Worm (Caenorhabditis elegans): ENCODE data around the gene ZK697.8.

DNA sequence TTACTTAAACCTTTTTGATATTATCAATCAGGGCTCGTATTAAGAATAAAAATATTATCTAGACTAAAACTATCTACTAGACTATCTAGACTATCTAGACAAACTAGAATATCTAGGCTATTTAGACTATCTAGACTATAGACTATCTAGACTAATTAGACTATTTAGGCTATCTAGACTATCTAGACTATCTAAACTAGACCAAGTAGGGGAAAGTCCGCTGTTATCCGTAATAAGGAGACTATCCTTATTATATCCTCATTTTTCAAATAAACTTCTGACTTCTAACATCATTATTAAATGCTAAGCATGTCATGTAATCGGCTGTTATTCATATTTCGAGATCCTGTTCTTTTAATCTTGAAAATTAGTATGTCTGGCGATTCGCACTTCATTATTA lies 27.0 kb downstream of the ZK697.8 start, which contains the start of gene srw-101:
- no peak for TF ChIP-seq nhr-90 (tag; optimal IDR thresholded peaks at IDR 0.05)
- TF ChIP-seq aptf-2 (GFP tag; conservative IDR thresholded peaks at IDR 0.05), result no peak
- TF ChIP-seq F49E8.2 (tag; optimal IDR thresholded peaks at IDR 0.05; ENCODE audit: insufficient read depth), result no peak
- TF ChIP-seq ceh-40 (GFP tag; IDR thresholded peaks at IDR 0.05), result no peak
- no peak for TF ChIP-seq lin-40 (tag; optimal IDR thresholded peaks at IDR 0.05)
